Worm (Caenorhabditis elegans) whole organism, L4/young adult: ENCODE results near the gene znf-598.

Experiments used
- W03F9.2 ChIP-seq: fragments of 150-350 bp; optimal IDR thresholded peaks from 2 replicates; lab custom pipeline; 2014; ENCODE audit warnings: missing biosample characterization, missing genetic modification characterization
- dao-5 ChIP-seq: sonication (generic microtip); optimal IDR thresholded peaks from 2 replicates; lab custom pipeline; 2016; ENCODE audit warnings: missing genotype, missing genetic modification characterization, moderate library complexity, missing compliant biosample characterization
- him-1 ChIP-seq: sonication (generic microtip); optimal IDR thresholded peaks from 2 replicates; lab custom pipeline; 2016; ENCODE audit warnings: missing genotype, missing genetic modification reagents, missing genetic modification characterization, missing compliant biosample characterization

znf-598 gene

ce11 chrII:7065391-7065790, 39.8 kb downstream of the znf-598 start, which contains the start of gene nos-2:
nos-2 (plus strand) TSS chrII:7065618.
- TF ChIP-seq him-1 (no peak), W03F9.2 (no peak), dao-5 (no peak)

- no peak for TF ChIP-seq W03F9.2
- TF ChIP-seq dao-5: no peak
- no peak for TF ChIP-seq him-1
Measured at ce11 chrII:7069866-7070265, 44.3 kb downstream of the znf-598 start, which contains the start of gene him-14. him-14 (minus strand) TSS chrII:7069966.

ce11 chrII:7070434-7070833, 44.8 kb downstream of the znf-598 start:
- TF ChIP-seq dao-5 (no peak), him-1 (no peak), W03F9.2 (no peak)

ce11 chrII:7072315-7072589, 46.6 kb downstream of the znf-598 start, which contains the start of gene kars-1:
kars-1 (minus strand) TSS chrII:7072415.
- TF ChIP-seq W03F9.2 (no peak), him-1 (no peak), dao-5 (no peak)

- TF ChIP-seq W03F9.2 (peak; percentile 58), him-1 (peak; percentile 11), dao-5 (no peak)
Measured at ce11 chrII:7072590-7073536, 47.3 kb downstream of the znf-598 start.

ce11 chrII:7073537-7073913, 47.9 kb downstream of the znf-598 start, which contains the start of gene kat-1:
kat-1 (plus strand) TSS chrII:7073814.
- TF ChIP-seq dao-5 (no peak), W03F9.2 (no peak), him-1 (no peak)

- TF ChIP-seq dao-5: no peak
- TF ChIP-seq W03F9.2: no peak
- TF ChIP-seq him-1: no peak
Measured at ce11 chrII:7075564-7076228, 50.1 kb downstream of the znf-598 start, which contains the start of gene T02G5.7. T02G5.7 (plus strand) TSS chrII:7075614.
